Worm (Caenorhabditis elegans) whole organism, early embryonic: ENCODE data around the gene znf-622.

Experiments used
- ama-1 ChIP-seq: fragments of 150-350 bp; optimal IDR thresholded peaks from 2 replicates; lab custom pipeline; 2014
- flt-1 ChIP-seq: fragments of 200-800 bp; sonication (Bioruptor generic); IDR thresholded peaks from 2 replicates; pipeline ENCODE4 v1.3.6; 2022; ENCODE audit warnings: missing genetic modification characterization, missing compliant biosample characterization
- hmg-4 ChIP-seq: fragments of 200-800 bp; sonication (Bioruptor generic); optimal IDR thresholded peaks from 2 replicates; lab custom pipeline; 2018; ENCODE audit warnings: mild to moderate bottlenecking, missing genetic modification characterization, missing compliant biosample characterization
- pes-1 ChIP-seq: fragments of 200-800 bp; sonication (Bioruptor generic); IDR thresholded peaks from 2 replicates; pipeline ENCODE4 v1.3.6; 2022; ENCODE audit warnings: missing genetic modification reagents, missing genetic modification characterization, missing compliant biosample characterization
- scrt-1 ChIP-seq: fragments of 200-800 bp; sonication (Bioruptor generic); IDR thresholded peaks from 2 replicates; pipeline ENCODE4 v1.3.6; 2022; ENCODE audit warnings: missing genetic modification characterization, missing compliant biosample characterization
- sea-1 ChIP-seq: fragments of 200-800 bp; sonication (Bioruptor generic); conservative IDR thresholded peaks from 2 replicates; pipeline ENCODE4 v1.3.6; 2022; ENCODE audit warnings: missing genetic modification characterization, missing compliant biosample characterization
- tbx-11 ChIP-seq: fragments of 200-800 bp; sonication (Bioruptor generic); IDR thresholded peaks from 2 replicates; pipeline ENCODE4 v1.3.6; 2022; ENCODE audit warnings: missing genetic modification characterization, missing compliant biosample characterization
- tbx-37 ChIP-seq: fragments of 200-800 bp; sonication (Bioruptor generic); conservative IDR thresholded peaks from 2 replicates; pipeline ENCODE4 v1.3.6; 2022; ENCODE audit warnings: missing genetic modification reagents, missing genetic modification characterization, missing compliant biosample characterization
- tra-4 ChIP-seq: sonication (generic microtip); optimal IDR thresholded peaks from 2 replicates; lab custom pipeline; 2017; ENCODE audit warnings: missing genetic modification characterization, missing compliant biosample characterization

- no peak for TF ChIP-seq pes-1 (GFP tag; lab: Robert Waterston, UW)
- TF ChIP-seq hmg-4 (GFP tag; lab: Kevin White, UChicago), result no peak
- no peak for TF ChIP-seq tbx-37 (GFP tag; lab: Robert Waterston, UW)
- no peak for TF ChIP-seq ama-1 (lab: Kevin White, UChicago)
- TF ChIP-seq tra-4, result no peak
- TF ChIP-seq tbx-11 (GFP tag; lab: Robert Waterston, UW), result no peak
- TF ChIP-seq flt-1 (GFP tag; lab: Robert Waterston, UW), result 0 out of 2 replicates have a peak, but pooled peaks have one; percentile 38
- no peak for TF ChIP-seq sea-1
- TF ChIP-seq scrt-1 (GFP tag; lab: Robert Waterston, UW), result no peak
Observed at ce11 chrIII:6431766-6432228, 50.4 kb downstream of the znf-622 start, which contains the start of the genes mrps-17 and txdc-9.
